Fruit fly (Drosophila melanogaster) whole organism, prepupa: ENCODE measurements around the gene aqz.

ENCODE experiments used
- CG10631 ChIP-seq: fragments of 200-800 bp; sonication (Bioruptor generic); optimal IDR thresholded peaks from 2 replicates; lab custom pipeline; 2016; ENCODE audit warnings: missing biosample characterization, missing genetic modification characterization
- CG10669 ChIP-seq: fragments of 200-800 bp; sonication (Bioruptor generic); optimal IDR thresholded peaks from 3 replicates; lab custom pipeline; 2018; ENCODE audit warnings: missing biosample characterization, mild to moderate bottlenecking, missing genetic modification characterization, moderate library complexity
- CG11294 ChIP-seq: fragments of 200-800 bp; sonication (Bioruptor generic); IDR thresholded peaks from 2 replicates; pipeline ENCODE4 v1.3.6; 2022; ENCODE audit warnings: missing biosample characterization, missing genetic modification characterization
- CG34406 ChIP-seq: fragments of 200-800 bp; sonication (Bioruptor generic); optimal IDR thresholded peaks from 3 replicates; lab custom pipeline; 2016; ENCODE audit warnings: missing biosample characterization, missing genetic modification characterization
- CG6163 ChIP-seq: fragments of 200-800 bp; sonication (Bioruptor generic); IDR thresholded peaks from 3 replicates; pipeline ENCODE4 v1.3.6; 2022; ENCODE audit warnings: missing biosample characterization, missing genetic modification characterization
- CG6276 ChIP-seq: fragments of 200-800 bp; sonication (Bioruptor generic); optimal IDR thresholded peaks from 2 replicates; lab custom pipeline; 2017; ENCODE audit warnings: missing biosample characterization, mild to moderate bottlenecking, missing genetic modification characterization
- CG8119 ChIP-seq: fragments of 200-800 bp; sonication (Bioruptor generic); IDR thresholded peaks from 3 replicates; pipeline ENCODE4 v1.3.6; 2022; ENCODE audit warnings: missing biosample characterization, missing genetic modification characterization
- Lpt ChIP-seq: fragments of 200-800 bp; sonication (Bioruptor generic); optimal IDR thresholded peaks from 3 replicates; lab custom pipeline; 2016; ENCODE audit warnings: missing biosample characterization, missing genetic modification characterization
- Sox14 ChIP-seq: fragments of 200-800 bp; sonication (Bioruptor generic); optimal IDR thresholded peaks from 3 replicates; lab custom pipeline; 2016; ENCODE audit warnings: missing biosample characterization, missing genetic modification characterization
- achi ChIP-seq: fragments of 200-800 bp; sonication (Bioruptor generic); optimal IDR thresholded peaks from 3 replicates; lab custom pipeline; 2016; ENCODE audit warnings: missing biosample characterization, missing genetic modification characterization
- esn ChIP-seq: fragments of 200-800 bp; sonication (Bioruptor generic); optimal IDR thresholded peaks from 2 replicates; lab custom pipeline; 2016; ENCODE audit warnings: missing biosample characterization, mild to moderate bottlenecking, missing genetic modification characterization, moderate library complexity
- salr ChIP-seq, 2 experiments: fragments of 200-800 bp; sonication (Bioruptor generic); optimal IDR thresholded peaks; 3 replicates each; lab custom pipeline; 2016 to 2018; ENCODE audit warnings: missing biosample characterization in 2 of 2, missing genetic modification characterization in 2 of 2, mild to moderate bottlenecking in 1 of 2

DNA sequence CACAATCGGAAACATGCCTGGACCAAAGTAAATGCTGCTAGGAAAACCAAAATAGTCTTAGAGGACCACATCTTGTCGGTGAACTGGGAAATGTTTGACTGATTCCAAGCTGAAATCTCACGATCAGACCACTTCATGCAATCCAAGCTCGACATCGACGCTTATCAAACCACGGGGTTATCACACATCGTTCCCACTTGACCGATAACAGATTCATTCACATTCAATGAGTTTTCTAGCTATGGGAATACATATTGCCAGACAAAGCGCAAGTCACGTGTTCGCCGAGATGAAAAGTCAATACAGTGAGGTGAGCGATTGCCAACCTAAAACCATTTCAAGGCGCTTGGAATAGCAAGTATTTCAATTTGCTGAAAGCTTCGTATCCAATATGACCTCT, 10.8 kb downstream of the aqz start:
- no peak for TF ChIP-seq salr (GFP tag; optimal IDR thresholded peaks at IDR 0.05; lab: Kevin White, UChicago)
- TF ChIP-seq Lpt (GFP tag; lab: Kevin White, UChicago): no peak
- no peak for TF ChIP-seq CG34406 (GFP tag; lab: Kevin White, UChicago)
- TF ChIP-seq CG6276 (GFP tag; lab: Kevin White, UChicago): no peak
- no peak; the same call in 2 of the 3 replicates for TF ChIP-seq CG6163 (GFP tag; lab: Robert Waterston, UW)
- TF ChIP-seq esn (GFP tag; lab: Kevin White, UChicago): no peak
- no peak for TF ChIP-seq CG10631 (GFP tag; lab: Kevin White, UChicago)
- no peak for TF ChIP-seq CG11294 (GFP tag; lab: Robert Waterston, UW)
- TF ChIP-seq CG8119: no peak
- TF ChIP-seq Sox14 (GFP tag; lab: Kevin White, UChicago): no peak
- no peak for TF ChIP-seq achi (GFP tag; lab: Kevin White, UChicago)
- TF ChIP-seq CG10669 (GFP tag; lab: Kevin White, UChicago): no peak
